Worm (Caenorhabditis elegans) whole organism, L1 larva: ENCODE results near the gene F13B12.1.

Source experiments
- C04F5.9 ChIP-seq: sonication (generic microtip); optimal IDR thresholded peaks from 2 replicates; lab custom pipeline; 2016; ENCODE audit warnings: missing genetic modification characterization, missing compliant biosample characterization
- F16B12.6 ChIP-seq: fragments of 150-350 bp; optimal IDR thresholded peaks from 2 replicates; lab custom pipeline; 2014; ENCODE audit warnings: missing biosample characterization, missing genetic modification characterization
- aha-1 ChIP-seq: fragments of 150-350 bp; optimal IDR thresholded peaks from 2 replicates; lab custom pipeline; 2014; ENCODE audit warnings: missing biosample characterization, missing genetic modification characterization
- blmp-1 ChIP-seq: fragments of 150-350 bp; optimal IDR thresholded peaks from 2 replicates; lab custom pipeline; 2014; ENCODE audit warnings: missing biosample characterization, missing genetic modification characterization
- ceh-63 ChIP-seq: fragments of 200-800 bp; sonication (Bioruptor generic); optimal IDR thresholded peaks from 2 replicates; lab custom pipeline; 2018; ENCODE audit warnings: mild to moderate bottlenecking, missing genetic modification characterization, missing compliant biosample characterization
- ceh-90 ChIP-seq: sonication (generic microtip); optimal IDR thresholded peaks from 2 replicates; lab custom pipeline; 2016; ENCODE audit warnings: missing genetic modification characterization, missing compliant biosample characterization
- dsc-1 ChIP-seq: sonication (generic microtip); optimal IDR thresholded peaks from 2 replicates; lab custom pipeline; 2016; ENCODE audit warnings: mild to moderate bottlenecking, missing genetic modification characterization, missing compliant biosample characterization
- efl-1 ChIP-seq, 4 experiments: fragments of 150-350 bp; optimal IDR thresholded peaks in 3 of 4; peaks in 1 of 4; 1 replicate in 1 of 4; 2 replicates in 3 of 4; lab custom pipeline; 2014; ENCODE audit warnings: missing biosample characterization in 2 of 4, missing genetic modification characterization in 2 of 4, missing genetic modification reagents in 2 of 4
- egl-13 ChIP-seq: sonication (generic microtip); optimal IDR thresholded peaks from 2 replicates; lab custom pipeline; 2016; ENCODE audit warnings: missing genotype, missing genetic modification reagents, missing genetic modification characterization, missing compliant biosample characterization
- egl-27 ChIP-seq, 2 experiments: fragments of 150-350 bp in 1 of 2; sonication (generic microtip); optimal IDR thresholded peaks; 3 replicates each; lab custom pipeline; 2017 to 2018; ENCODE audit warnings: missing biosample characterization in 2 of 2, missing genetic modification characterization in 2 of 2, missing genetic modification reagents in 2 of 2
- fkh-4 ChIP-seq: sonication (generic microtip); optimal IDR thresholded peaks from 2 replicates; lab custom pipeline; 2016; ENCODE audit warnings: missing compliant biosample characterization, missing genetic modification characterization, borderline replicate concordance
- hlh-17 ChIP-seq: fragments of 200-800 bp; sonication (Bioruptor generic); optimal IDR thresholded peaks from 2 replicates; lab custom pipeline; 2018; ENCODE audit warnings: missing genetic modification characterization, mild to moderate bottlenecking, missing compliant biosample characterization, moderate library complexity, borderline replicate concordance
- irx-1 ChIP-seq: sonication (generic microtip); optimal IDR thresholded peaks from 2 replicates; lab custom pipeline; 2016; ENCODE audit warnings: missing genetic modification characterization, missing compliant biosample characterization
- isw-1 ChIP-seq: fragments of 200-800 bp; sonication (Bioruptor generic); IDR thresholded peaks from 2 replicates; pipeline ENCODE4 v1.3.6; 2022; ENCODE audit warnings: missing genetic modification characterization, missing compliant biosample characterization
- jun-1 ChIP-seq: fragments of 150-350 bp; optimal IDR thresholded peaks from 2 replicates; lab custom pipeline; 2014; ENCODE audit warnings: missing biosample characterization, missing genetic modification reagents, missing genetic modification characterization
- lin-14 ChIP-seq: fragments of 200-800 bp; sonication (Bioruptor generic); optimal IDR thresholded peaks from 2 replicates; lab custom pipeline; 2018; ENCODE audit warnings: mild to moderate bottlenecking, missing genetic modification characterization, moderate library complexity, missing compliant biosample characterization
- lin-39 ChIP-seq: fragments of 150-350 bp; optimal IDR thresholded peaks from 2 replicates; lab custom pipeline; 2014; ENCODE audit warnings: missing biosample characterization, missing genetic modification reagents, missing genetic modification characterization
- lir-3 ChIP-seq: sonication (generic microtip); optimal IDR thresholded peaks from 2 replicates; lab custom pipeline; 2016; ENCODE audit warnings: mild to moderate bottlenecking, missing genetic modification characterization, moderate library complexity, missing compliant biosample characterization; ENCODE audit not compliant: poor library complexity
- mab-9 ChIP-seq: fragments of 200-800 bp; sonication (Bioruptor generic); IDR thresholded peaks from 2 replicates; pipeline ENCODE4 v1.3.6; 2022; ENCODE audit warnings: missing genetic modification reagents, missing genetic modification characterization, missing compliant biosample characterization
- mdl-1 ChIP-seq, 2 experiments: fragments of 150-350 bp; optimal IDR thresholded peaks; 2 replicates each; lab custom pipeline; 2014 to 2017; ENCODE audit warnings: missing biosample characterization in 2 of 2, missing genetic modification characterization in 2 of 2, inconsistent platforms in 1 of 2
- nhr-12 ChIP-seq: sonication (generic microtip); optimal IDR thresholded peaks from 2 replicates; lab custom pipeline; 2017; ENCODE audit warnings: missing biosample characterization, missing genetic modification characterization
- nhr-19 ChIP-seq: fragments of 200-800 bp; sonication (Bioruptor generic); conservative IDR thresholded peaks from 2 replicates; pipeline ENCODE4 v1.3.6; 2022; ENCODE audit warnings: missing genetic modification characterization, missing compliant biosample characterization
- nhr-237 ChIP-seq: fragments of 150-350 bp; optimal IDR thresholded peaks from 2 replicates; lab custom pipeline; 2014; ENCODE audit warnings: missing biosample characterization, missing genetic modification characterization
- nhr-28 ChIP-seq: fragments of 150-350 bp; optimal IDR thresholded peaks from 2 replicates; lab custom pipeline; 2014; ENCODE audit warnings: missing biosample characterization, missing genetic modification characterization
- nhr-84 ChIP-seq: sonication (generic microtip); optimal IDR thresholded peaks from 2 replicates; lab custom pipeline; 2017; ENCODE audit warnings: missing biosample characterization, missing genetic modification characterization
- pag-3 ChIP-seq: sonication (generic microtip); optimal IDR thresholded peaks from 2 replicates; lab custom pipeline; 2017; ENCODE audit warnings: missing genetic modification characterization, mild to moderate bottlenecking, missing compliant biosample characterization, antibody characterized with exemption, borderline replicate concordance; ENCODE audit not compliant: insufficient read depth
- pqm-1 ChIP-seq: sonication (generic microtip); optimal IDR thresholded peaks from 3 replicates; lab custom pipeline; 2017; ENCODE audit warnings: missing biosample characterization, missing genetic modification characterization
- skn-1 ChIP-seq: fragments of 150-350 bp; optimal IDR thresholded peaks from 2 replicates; lab custom pipeline; 2014; ENCODE audit warnings: missing biosample characterization, missing genetic modification characterization
- snu-23 ChIP-seq: sonication (generic microtip); optimal IDR thresholded peaks from 2 replicates; lab custom pipeline; 2016; ENCODE audit warnings: missing genetic modification characterization, missing compliant biosample characterization
- sptf-1 ChIP-seq: fragments of 150-350 bp; optimal IDR thresholded peaks from 2 replicates; lab custom pipeline; 2014; ENCODE audit warnings: missing biosample characterization, missing genetic modification characterization
- tbx-2 ChIP-seq: sonication (generic microtip); optimal IDR thresholded peaks from 2 replicates; lab custom pipeline; 2016; ENCODE audit warnings: missing genetic modification characterization, missing compliant biosample characterization
- unc-30 ChIP-seq: sonication (generic microtip); optimal IDR thresholded peaks from 2 replicates; lab custom pipeline; 2017; ENCODE audit warnings: missing biosample characterization, missing genetic modification characterization
- unc-86 ChIP-seq: sonication (generic microtip); optimal IDR thresholded peaks from 2 replicates; lab custom pipeline; 2016; ENCODE audit warnings: missing genetic modification characterization, missing compliant biosample characterization
- zag-1 ChIP-seq: fragments of 150-350 bp; optimal IDR thresholded peaks from 2 replicates; lab custom pipeline; 2014; ENCODE audit warnings: missing biosample characterization, missing genetic modification characterization
- ztf-11 ChIP-seq, 2 experiments: sonication (generic microtip); optimal IDR thresholded peaks; 2 replicates each; lab custom pipeline; 2016 to 2017; ENCODE audit warnings: missing genetic modification characterization in 2 of 2, missing biosample characterization in 1 of 2, missing compliant biosample characterization in 1 of 2
- ztf-4 ChIP-seq: fragments of 150-350 bp; optimal IDR thresholded peaks from 2 replicates; lab custom pipeline; 2014; ENCODE audit warnings: missing biosample characterization, missing genetic modification characterization

The F13B12.1 gene

ce11 chrIV:10461767-10462166, 37.3 kb upstream of the F13B12.1 start, which contains the start of gene mec-3:
Gene mec-3 (minus strand): TSS chrIV:10461867.
- TF ChIP-seq nhr-84 (tag; lab: Kevin White, UChicago) = no peak
- no peak for TF ChIP-seq aha-1
- no peak for TF ChIP-seq hlh-17
- peak; percentile 43 for TF ChIP-seq unc-86 (tag; lab: Kevin White, UChicago)
- no peak for TF ChIP-seq ceh-90 (tag; lab: Kevin White, UChicago)

- TF ChIP-seq fkh-4 (tag; lab: Kevin White, UChicago) (no peak), ceh-90 (tag; lab: Kevin White, UChicago) (no peak), C04F5.9 (no peak), zag-1 (no peak), F16B12.6 (tag; lab: Kevin White, UChicago) (no peak)
These were observed 32.7 kb upstream of the F13B12.1 start, which contains the start of gene srb-17 for ce11 chrIV:10457137-10457536. Gene srb-17 (minus strand): TSS chrIV:10457237.

DNA sequence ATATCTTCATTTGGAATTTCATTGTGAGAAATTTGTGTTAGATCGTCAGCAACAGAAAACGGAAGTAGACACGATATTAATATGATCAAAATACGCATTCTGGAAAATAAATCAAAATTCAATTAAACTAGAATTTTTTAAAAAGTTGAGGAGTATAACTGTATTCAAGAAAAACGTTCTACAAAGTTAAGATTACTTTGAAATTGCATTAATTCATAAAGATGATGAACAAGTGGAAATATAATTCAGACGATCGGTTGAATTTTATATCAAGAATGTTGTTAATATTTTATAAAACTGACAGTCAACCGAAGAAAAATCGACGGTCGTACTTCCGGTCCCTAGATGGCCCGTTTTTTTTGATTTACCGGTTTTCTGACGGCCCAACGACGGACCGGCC, 28.6 kb upstream of the F13B12.1 start, which contains the start of gene F01D4.8:
Gene F01D4.8, minus strand, starts transcription at position 101 of the 400 bp plus-strand sequence.
- TF ChIP-seq ztf-4 (tag; lab: Kevin White, UChicago) = no peak
- TF ChIP-seq lin-14 (GFP tag; lab: Kevin White, UChicago) = no peak
- TF ChIP-seq jun-1 (tag; lab: Kevin White, UChicago) = no peak
- no peak for TF ChIP-seq nhr-237 (tag; lab: Kevin White, UChicago)
- no peak for TF ChIP-seq tbx-2 (tag; lab: Kevin White, UChicago)
- TF ChIP-seq nhr-84 (tag; lab: Kevin White, UChicago) = no peak
- no peak for TF ChIP-seq isw-1 (GFP tag; lab: Robert Waterston, UW)
- no peak for TF ChIP-seq zag-1
- TF ChIP-seq lin-39 = no peak
- TF ChIP-seq nhr-12 = no peak
- TF ChIP-seq ceh-63 (GFP tag; lab: Kevin White, UChicago) = no peak
- no peak for TF ChIP-seq blmp-1 (tag; lab: Kevin White, UChicago)
- no peak for TF ChIP-seq pqm-1 (tag; lab: Kevin White, UChicago)
- no peak for TF ChIP-seq sptf-1 (tag; lab: Kevin White, UChicago)
- TF ChIP-seq ztf-11 (tag; optimal IDR thresholded peaks at IDR 0.05; lab: Kevin White, UChicago) = no peak
- no peak for TF ChIP-seq lir-3
- no peak for TF ChIP-seq irx-1
- TF ChIP-seq C04F5.9 = no peak
- no peak for TF ChIP-seq skn-1
- TF ChIP-seq F16B12.6 (tag; lab: Kevin White, UChicago) = no peak

- TF ChIP-seq dsc-1 (tag; lab: Kevin White, UChicago) (peak; percentile 42), nhr-19 (GFP tag; lab: Robert Waterston, UW) (no peak), pag-3 (no peak), egl-27 (tag; optimal IDR thresholded peaks at IDR 0.05; lab: Kevin White, UChicago) (no peak)
These were observed 25.4 kb upstream of the F13B12.1 start, which contains the start of gene F13B12.4 for ce11 chrIV:10449799-10450198. Gene F13B12.4 (minus strand): TSS chrIV:10449899.

DNA sequence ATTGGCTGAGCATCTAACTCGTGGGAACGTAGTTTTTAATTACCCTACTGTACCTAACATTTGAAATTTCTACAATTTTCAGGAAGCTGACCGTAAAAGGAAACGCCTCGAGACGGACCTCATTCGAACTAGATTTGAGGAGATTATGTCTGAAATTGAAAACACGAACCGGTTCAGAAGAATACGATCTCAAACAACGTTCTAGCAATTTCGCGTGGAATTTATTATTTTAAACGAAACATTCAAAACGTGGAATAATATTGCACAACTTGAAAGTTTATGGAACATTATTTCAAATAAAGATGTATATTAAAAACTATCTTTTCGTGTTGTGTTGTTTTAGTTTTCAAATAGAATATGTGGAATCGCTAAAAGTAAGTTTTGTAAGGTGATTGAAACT, 19.1 kb upstream of the F13B12.1 start, which contains the start of gene F13B12.7:
Gene F13B12.7, plus strand, starts transcription at position 301 of the 400 bp plus-strand sequence.
- TF ChIP-seq mab-9 (GFP tag; lab: Robert Waterston, UW) (no peak), egl-13 (no peak), unc-30 (tag; lab: Kevin White, UChicago) (no peak), efl-1 (optimal IDR thresholded peaks at IDR 0.05; lab: Kevin White, UChicago) (no peak), efl-1 (GFP tag; optimal IDR thresholded peaks at IDR 0.05 in 1 of 2; lab: Kevin White, UChicago) (no peak), snu-23 (no peak), ztf-11 (tag; optimal IDR thresholded peaks at IDR 0.05; lab: Kevin White, UChicago) (no peak), mdl-1 (tag; optimal IDR thresholded peaks at IDR 0.05; lab: Kevin White, UChicago) (no peak), nhr-28 (tag; lab: Kevin White, UChicago) (no peak)
